Fruit fly (Drosophila melanogaster): ENCODE results near the gene Cbs.

DNA sequence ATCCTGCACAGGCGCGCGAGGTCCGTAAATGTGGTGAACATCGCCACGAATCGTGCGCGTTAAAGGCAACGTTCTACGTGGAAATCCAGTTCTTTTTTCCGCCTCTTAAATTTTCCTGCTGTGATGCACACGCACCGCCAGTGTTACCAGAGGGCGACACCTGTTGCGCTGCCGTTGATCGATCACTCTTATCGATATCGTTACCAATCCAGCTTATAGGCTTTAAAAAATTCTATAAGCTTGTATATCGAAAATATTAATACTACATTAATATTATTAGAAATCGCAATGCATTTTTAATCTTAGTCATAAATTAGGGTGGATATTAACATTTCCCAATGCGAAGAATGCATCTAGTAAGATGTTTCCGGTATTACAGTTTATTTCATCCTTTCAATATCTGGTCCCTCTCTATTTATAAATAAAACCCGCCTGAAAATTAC lies 13.1 kb upstream of the Cbs start, which contains the start of gene CG1529:
- TF ChIP-seq gl (tag; optimal IDR thresholded peaks at IDR 0.05): no peak
- TF ChIP-seq CG32121 (GFP tag; IDR thresholded peaks at IDR 0.05): no peak
- no peak for TF ChIP-seq EcR (GFP tag; optimal IDR thresholded peaks at IDR 0.05)
- TF ChIP-seq rn (GFP tag; IDR thresholded peaks at IDR 0.05): no peak
- no peak for TF ChIP-seq D1 (tag; optimal IDR thresholded peaks at IDR 0.05)
- no peak for TF ChIP-seq CG9948 (tag; optimal IDR thresholded peaks at IDR 0.05)
- no peak for TF ChIP-seq CG14655 (GFP tag; optimal IDR thresholded peaks at IDR 0.05)
- no peak for TF ChIP-seq CG34367 (tag; optimal IDR thresholded peaks at IDR 0.05)

All from whole organism, pupa.